Fruit fly (Drosophila melanogaster): ENCODE data around the gene srw.

Gene srw

dm6 chr3L:4272167-4272773 is 11.0 kb downstream of the srw start:
- TF ChIP-seq svp (GFP tag) (no peak), pdm3 (GFP tag; optimal IDR thresholded peaks at IDR 0.05) (no peak), Hr39 (GFP tag; optimal IDR thresholded peaks at IDR 0.05) (no peak), fkh (GFP tag; optimal IDR thresholded peaks at IDR 0.05) (peak; percentile 81), CG15336 (GFP tag; IDR thresholded peaks at IDR 0.05) (no peak)

DNA sequence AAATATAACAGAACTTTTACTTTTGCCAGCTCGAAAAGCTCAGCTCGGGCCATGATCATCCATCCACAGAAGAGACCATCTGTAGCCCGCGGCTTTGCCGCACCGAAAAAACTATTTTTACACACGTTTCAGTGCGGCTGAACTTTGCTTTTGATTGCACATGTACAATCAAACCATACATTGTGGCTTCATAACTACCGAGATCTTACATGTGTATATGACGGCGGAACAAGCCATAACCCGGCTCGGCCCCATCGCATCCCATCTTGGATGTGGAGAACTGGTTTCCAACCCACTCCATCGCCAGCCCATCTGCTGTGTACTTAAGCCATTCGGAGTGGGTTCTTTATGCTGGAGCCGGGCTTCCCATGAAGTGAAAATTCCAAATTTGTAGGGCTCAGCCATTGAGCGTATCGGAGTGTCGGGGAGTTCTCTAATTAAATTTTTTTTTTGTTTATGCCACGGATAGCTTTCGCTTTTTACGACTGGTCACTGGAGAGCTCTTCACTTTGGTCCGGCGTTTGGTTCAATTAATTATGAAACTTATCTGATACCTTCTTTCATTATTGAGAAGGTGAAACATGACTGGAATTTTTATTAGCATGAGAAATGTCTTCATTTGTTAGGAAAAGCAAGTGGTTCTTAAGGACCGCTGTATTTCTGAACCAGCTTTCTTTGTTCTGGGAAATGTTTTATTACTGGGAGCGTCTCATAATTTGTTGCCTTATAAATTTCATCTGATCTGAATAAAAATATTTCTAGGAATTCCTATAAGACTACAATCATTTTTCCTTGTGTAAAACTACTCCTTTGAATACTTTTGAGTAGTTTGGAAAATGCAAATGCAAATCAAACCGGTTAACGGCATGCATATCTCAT is 12.1 kb downstream of the srw start:
- TF ChIP-seq Lpt (GFP tag; optimal IDR thresholded peaks at IDR 0.05) (no peak), net (GFP tag; optimal IDR thresholded peaks at IDR 0.05) (no peak), Ets96B (tag; optimal IDR thresholded peaks at IDR 0.05) (no peak), CG10669 (GFP tag; optimal IDR thresholded peaks at IDR 0.05) (no peak), CG34406 (GFP tag; optimal IDR thresholded peaks at IDR 0.05) (no peak), OdsH (GFP tag; optimal IDR thresholded peaks at IDR 0.05) (no peak), spab (GFP tag; optimal IDR thresholded peaks at IDR 0.05) (peak; percentile 13), CG3919 (GFP tag; optimal IDR thresholded peaks at IDR 0.05) (peak; percentile 46), CG6163 (GFP tag; IDR thresholded peaks at IDR 0.05) (0 out of 3 replicates have a peak, but pooled peaks have one; percentile 21), CG4318 (GFP tag; optimal IDR thresholded peaks at IDR 0.05) (no peak), Hr4 (GFP tag; optimal IDR thresholded peaks at IDR 0.05) (no peak), eg (GFP tag; IDR thresholded peaks at IDR 0.05) (0 out of 3 replicates have a peak, but pooled peaks have one; percentile 28), CG32006 (GFP tag; optimal IDR thresholded peaks at IDR 0.05) (peak; percentile 72), CG6792 (GFP tag; optimal IDR thresholded peaks at IDR 0.05) (no peak), Sox102F (GFP tag; optimal IDR thresholded peaks at IDR 0.05) (peak; percentile 0), ss (GFP tag; optimal IDR thresholded peaks at IDR 0.05) (peak in 1 of 2 experiments; percentile 3), dsx (GFP tag; optimal IDR thresholded peaks at IDR 0.05; ENCODE audit: poor library complexity, severe bottlenecking) (peak; percentile 96), CG3032 (tag; optimal IDR thresholded peaks at IDR 0.05) (peak; percentile 34), Blimp-1 (GFP tag; optimal IDR thresholded peaks at IDR 0.05) (no peak), CG10631 (GFP tag; optimal IDR thresholded peaks at IDR 0.05) (peak; percentile 37), Gug (GFP tag; IDR thresholded peaks at IDR 0.05) (no peak), achi (GFP tag; optimal IDR thresholded peaks at IDR 0.05) (no peak), esn (GFP tag; optimal IDR thresholded peaks at IDR 0.05) (no peak), CG15336 (GFP tag; IDR thresholded peaks at IDR 0.05) (peak; percentile 28; the same call in 1 of the 2 replicates), fd85E (GFP tag; optimal IDR thresholded peaks at IDR 0.05) (no peak), dac (GFP tag; optimal IDR thresholded peaks at IDR 0.05) (no peak), Eip75B (GFP tag; optimal IDR thresholded peaks at IDR 0.05) (no peak), CG8119 (GFP tag; IDR thresholded peaks at IDR 0.05) (peak; percentile 45; the same call in 2 of the 3 replicates), CG16779 (tag; optimal IDR thresholded peaks at IDR 0.05) (no peak), svp (GFP tag) (no peak), CG6854 (GFP tag; optimal IDR thresholded peaks at IDR 0.05) (no peak), cyc (GFP tag; optimal IDR thresholded peaks at IDR 0.05) (no peak), Sox14 (GFP tag; optimal IDR thresholded peaks at IDR 0.05) (peak; percentile 48), Eip93F (GFP tag; optimal IDR thresholded peaks at IDR 0.05) (no peak), CG6808 (GFP tag; optimal IDR thresholded peaks at IDR 0.05) (no peak), CG11762 (GFP tag; optimal IDR thresholded peaks at IDR 0.05; ENCODE audit: insufficient read depth) (no peak), fkh (GFP tag; optimal IDR thresholded peaks at IDR 0.05) (no peak), fd59A (GFP tag; optimal IDR thresholded peaks at IDR 0.05) (no peak), salr (GFP tag; optimal IDR thresholded peaks at IDR 0.05) (no peak), CG31627 (GFP tag; optimal IDR thresholded peaks at IDR 0.05) (no peak), Hr38 (GFP tag; optimal IDR thresholded peaks at IDR 0.05) (no peak), CG6276 (GFP tag; optimal IDR thresholded peaks at IDR 0.05) (no peak), CG8319 (GFP tag; optimal IDR thresholded peaks at IDR 0.05) (no peak), Met (GFP tag; optimal IDR thresholded peaks at IDR 0.05) (no peak), Eip78C (GFP tag) (peak; percentile 73)
